Fruit fly (Drosophila melanogaster) whole organism, embryonic: ENCODE results near the gene 14-3-3epsilon.

Experiments
- ATbp ChIP-seq: fragments of 200-800 bp; sonication (Bioruptor generic); optimal IDR thresholded peaks from 2 replicates; lab custom pipeline; 2017; ENCODE audit warnings: missing biosample characterization, mild to moderate bottlenecking, missing genetic modification characterization, missing genetic modification reagents
- Atf-2 ChIP-seq: fragments of 200-800 bp; sonication (Bioruptor generic); optimal IDR thresholded peaks from 2 replicates; lab custom pipeline; 2016; ENCODE audit warnings: missing biosample characterization, missing genetic modification characterization
- CG14441 ChIP-seq: fragments of 200-800 bp; sonication (Bioruptor generic); IDR thresholded peaks from 2 replicates; pipeline ENCODE4 v1.3.6; 2022; ENCODE audit warnings: missing biosample characterization, missing genetic modification characterization
- CG17568 ChIP-seq: fragments of 200-800 bp; sonication (Bioruptor generic); optimal IDR thresholded peaks from 2 replicates; lab custom pipeline; 2018; ENCODE audit warnings: missing biosample characterization, mild to moderate bottlenecking, missing genetic modification characterization, moderate library complexity
- CG17912 ChIP-seq: fragments of 200-800 bp; sonication (Bioruptor generic); optimal IDR thresholded peaks from 2 replicates; lab custom pipeline; 2018; ENCODE audit warnings: missing biosample characterization, mild to moderate bottlenecking, missing genetic modification characterization
- CG18764 ChIP-seq: fragments of 200-800 bp; sonication (Bioruptor generic); optimal IDR thresholded peaks from 3 replicates; lab custom pipeline; 2016; ENCODE audit warnings: missing biosample characterization, missing genetic modification characterization
- CG2129 ChIP-seq: fragments of 200-800 bp; sonication (Bioruptor generic); IDR thresholded peaks from 2 replicates; pipeline ENCODE4 v1.3.6; 2022; ENCODE audit warnings: missing biosample characterization, missing genetic modification characterization; ENCODE audit not compliant: partially characterized antibody
- CG2199 ChIP-seq: fragments of 200-800 bp; sonication (Bioruptor generic); IDR thresholded peaks from 3 replicates; pipeline ENCODE4 v1.3.6; 2022; ENCODE audit warnings: missing biosample characterization, missing genetic modification characterization
- CG2202 ChIP-seq: fragments of 200-800 bp; sonication (Bioruptor generic); optimal IDR thresholded peaks from 2 replicates; lab custom pipeline; 2018; ENCODE audit warnings: missing biosample characterization, mild to moderate bottlenecking, missing genetic modification characterization
- CG34224 ChIP-seq: fragments of 200-800 bp; sonication (Bioruptor generic); IDR thresholded peaks from 3 replicates; pipeline ENCODE4 v1.3.6; 2022; ENCODE audit warnings: missing biosample characterization, missing genetic modification characterization; ENCODE audit not compliant: partially characterized antibody
- CG34376 ChIP-seq: fragments of 200-800 bp; sonication (Bioruptor generic); optimal IDR thresholded peaks from 2 replicates; lab custom pipeline; 2018; ENCODE audit warnings: missing biosample characterization, mild to moderate bottlenecking, missing genetic modification characterization
- CG9437 ChIP-seq: fragments of 200-800 bp; sonication (Bioruptor generic); optimal IDR thresholded peaks from 2 replicates; lab custom pipeline; 2018; ENCODE audit warnings: missing biosample characterization, mild to moderate bottlenecking, missing genetic modification characterization
- Dad ChIP-seq: fragments of 200-800 bp; sonication (Bioruptor generic); optimal IDR thresholded peaks from 3 replicates; lab custom pipeline; 2016; ENCODE audit warnings: missing biosample characterization, missing genetic modification characterization
- Dll ChIP-seq: fragments of 200-800 bp; sonication (Bioruptor generic); IDR thresholded peaks from 4 replicates; pipeline ENCODE4 v1.3.6; 2022; ENCODE audit warnings: missing biosample characterization, missing genetic modification characterization; ENCODE audit not compliant: partially characterized antibody
- Doc3 ChIP-seq: fragments of 200-800 bp; sonication (Bioruptor generic); IDR thresholded peaks from 3 replicates; pipeline ENCODE4 v1.3.6; 2022; ENCODE audit warnings: missing biosample characterization, missing genetic modification characterization; ENCODE audit not compliant: partially characterized antibody
- Gug ChIP-seq: fragments of 200-800 bp; sonication (Bioruptor generic); IDR thresholded peaks from 4 replicates; pipeline ENCODE4 v1.3.6; 2022; ENCODE audit warnings: missing biosample characterization, missing genetic modification characterization
- Hsf ChIP-seq: fragments of 200-800 bp; sonication (Bioruptor generic); optimal IDR thresholded peaks from 3 replicates; lab custom pipeline; 2016; ENCODE audit warnings: missing biosample characterization, missing genetic modification characterization
- MTF-1 ChIP-seq: fragments of 200-800 bp; sonication (Bioruptor generic); optimal IDR thresholded peaks from 2 replicates; lab custom pipeline; 2018; ENCODE audit warnings: missing biosample characterization, mild to moderate bottlenecking, missing genetic modification characterization, borderline replicate concordance
- Med ChIP-seq: fragments of 200-800 bp; sonication (Bioruptor generic); peaks from one replicate; lab custom pipeline; 2016; ENCODE audit warnings: missing biosample characterization, missing genetic modification characterization, mild to moderate bottlenecking, inconsistent platforms, moderate library complexity
- ac ChIP-seq: fragments of 200-800 bp; sonication (Bioruptor generic); optimal IDR thresholded peaks from 3 replicates; lab custom pipeline; 2017; ENCODE audit warnings: missing biosample characterization, mild to moderate bottlenecking, missing genetic modification characterization
- dpn ChIP-seq, 2 experiments: fragments of 200-800 bp; sonication (Bioruptor generic); optimal IDR thresholded peaks; 3 replicates each; lab custom pipeline; 2016; ENCODE audit warnings: missing biosample characterization in 2 of 2, missing genetic modification characterization in 2 of 2
- exex ChIP-seq: fragments of 200-800 bp; sonication (Bioruptor generic); optimal IDR thresholded peaks from 4 replicates; lab custom pipeline; 2018; ENCODE audit warnings: missing biosample characterization, mild to moderate bottlenecking, missing genetic modification characterization, moderate library complexity
- grn ChIP-seq: fragments of 200-800 bp; sonication (Bioruptor generic); optimal IDR thresholded peaks from 3 replicates; lab custom pipeline; 2017; ENCODE audit warnings: missing biosample characterization, missing genetic modification characterization
- ham ChIP-seq: fragments of 200-800 bp; sonication (Bioruptor generic); IDR thresholded peaks from 2 replicates; pipeline ENCODE4 v1.3.6; 2022; ENCODE audit warnings: missing biosample characterization, missing genetic modification characterization
- her ChIP-seq: fragments of 200-800 bp; sonication (Bioruptor generic); optimal IDR thresholded peaks from 2 replicates; lab custom pipeline; 2016; ENCODE audit warnings: missing biosample characterization, missing genetic modification characterization
- jing ChIP-seq: fragments of 200-800 bp; sonication (Bioruptor generic); optimal IDR thresholded peaks from 2 replicates; lab custom pipeline; 2018; ENCODE audit warnings: missing biosample characterization, mild to moderate bottlenecking, missing genetic modification characterization
- kay ChIP-seq: fragments of 200-800 bp; sonication (Bioruptor generic); optimal IDR thresholded peaks from 2 replicates; lab custom pipeline; 2016; ENCODE audit warnings: missing biosample characterization, missing genetic modification characterization
- kni ChIP-seq: fragments of 200-800 bp; sonication (Bioruptor generic); optimal IDR thresholded peaks from 3 replicates; lab custom pipeline; 2017; ENCODE audit warnings: mild to moderate bottlenecking, missing biosample characterization, missing genetic modification reagents, missing genetic modification characterization
- lov ChIP-seq, 2 experiments: fragments of 200-800 bp in 1 of 2; fragments of >200 bp in 1 of 2; sonication (Bioruptor generic) in 1 of 2; IDR thresholded peaks in 1 of 2; optimal IDR thresholded peaks in 1 of 2; 2 replicates in 1 of 2; 3 replicates in 1 of 2; pipeline versions ENCODE4 v1.3.6 to Lab custom; 2017 to 2022; ENCODE audit warnings: missing biosample characterization in 1 of 2, missing genetic modification characterization in 1 of 2
- nom ChIP-seq: fragments of 200-800 bp; sonication (Bioruptor generic); optimal IDR thresholded peaks from 2 replicates; lab custom pipeline; 2017; ENCODE audit warnings: missing biosample characterization, missing genetic modification characterization, mild to moderate bottlenecking, moderate library complexity, missing genetic modification reagents
- pan ChIP-seq, 4 experiments: fragments of >200 bp in 3 of 4; fragments of 200-800 bp in 1 of 4; sonication (Bioruptor generic) in 1 of 4; optimal IDR thresholded peaks in 3 of 4; IDR thresholded peaks in 1 of 4; 2 replicates each; pipeline versions ENCODE4 v1.3.6 to Lab custom; 2017 to 2022; ENCODE audit warnings: missing biosample characterization in 2 of 4, missing genetic modification characterization in 2 of 4, mixed read lengths in 1 of 4
- pfk ChIP-seq: fragments of 200-800 bp; sonication (Bioruptor generic); optimal IDR thresholded peaks from 2 replicates; lab custom pipeline; 2018; ENCODE audit warnings: missing biosample characterization, mild to moderate bottlenecking, missing genetic modification characterization, moderate library complexity
- sd ChIP-seq: fragments of 200-800 bp; sonication (Bioruptor generic); optimal IDR thresholded peaks from 3 replicates; lab custom pipeline; 2018; ENCODE audit warnings: missing biosample characterization, mild to moderate bottlenecking, missing genetic modification characterization, moderate library complexity
- sens ChIP-seq: fragments of 200-800 bp; sonication (Bioruptor generic); peaks from one replicate; lab custom pipeline; 2016; ENCODE audit warnings: missing biosample characterization, missing genetic modification characterization
- sqz ChIP-seq: fragments of 200-800 bp; sonication (Bioruptor generic); optimal IDR thresholded peaks from 3 replicates; lab custom pipeline; 2018; ENCODE audit warnings: missing biosample characterization, mild to moderate bottlenecking, missing genetic modification characterization
- stwl ChIP-seq: fragments of 200-800 bp; sonication (Bioruptor generic); optimal IDR thresholded peaks from 3 replicates; lab custom pipeline; 2018; ENCODE audit warnings: missing biosample characterization, mild to moderate bottlenecking, missing genetic modification characterization, moderate library complexity
- sug ChIP-seq: fragments of 200-800 bp; optimal IDR thresholded peaks from 2 replicates; lab custom pipeline; 2019; ENCODE audit warnings: missing biosample characterization, mild to moderate bottlenecking, missing genetic modification characterization, moderate library complexity
- ttk ChIP-seq: fragments of 200-800 bp; sonication (Bioruptor generic); IDR thresholded peaks from 2 replicates; pipeline ENCODE4 v2.1.2; 2022; ENCODE audit warnings: missing biosample characterization, missing genetic modification characterization
- tup ChIP-seq: fragments of 200-800 bp; sonication (Bioruptor generic); optimal IDR thresholded peaks from 2 replicates; lab custom pipeline; 2016; ENCODE audit warnings: missing biosample characterization, mild to moderate bottlenecking, missing genetic modification characterization, moderate library complexity
- twi ChIP-seq: fragments of 200-800 bp; optimal IDR thresholded peaks from 2 replicates; lab custom pipeline; 2019; ENCODE audit warnings: missing biosample characterization, mild to moderate bottlenecking, missing genetic modification characterization, moderate library complexity
- unc-4 ChIP-seq: fragments of 200-800 bp; sonication (Bioruptor generic); IDR thresholded peaks from 2 replicates; pipeline ENCODE4 v1.3.6; 2022; ENCODE audit warnings: missing biosample characterization, missing genetic modification characterization; ENCODE audit not compliant: partially characterized antibody
- unpg ChIP-seq: fragments of 200-800 bp; sonication (Bioruptor generic); optimal IDR thresholded peaks from 3 replicates; lab custom pipeline; 2018; ENCODE audit warnings: missing biosample characterization, mild to moderate bottlenecking, missing genetic modification characterization, moderate library complexity
- vfl ChIP-seq: fragments of 200-800 bp; sonication (Bioruptor generic); optimal IDR thresholded peaks from 2 replicates; lab custom pipeline; 2016; ENCODE audit warnings: missing biosample characterization, missing genetic modification characterization
- wdn ChIP-seq: fragments of 200-800 bp; sonication (Bioruptor generic); IDR thresholded peaks from 2 replicates; pipeline ENCODE4 v1.3.6; 2022; ENCODE audit warnings: missing biosample characterization, missing genetic modification characterization

The 14-3-3epsilon gene

DNA sequence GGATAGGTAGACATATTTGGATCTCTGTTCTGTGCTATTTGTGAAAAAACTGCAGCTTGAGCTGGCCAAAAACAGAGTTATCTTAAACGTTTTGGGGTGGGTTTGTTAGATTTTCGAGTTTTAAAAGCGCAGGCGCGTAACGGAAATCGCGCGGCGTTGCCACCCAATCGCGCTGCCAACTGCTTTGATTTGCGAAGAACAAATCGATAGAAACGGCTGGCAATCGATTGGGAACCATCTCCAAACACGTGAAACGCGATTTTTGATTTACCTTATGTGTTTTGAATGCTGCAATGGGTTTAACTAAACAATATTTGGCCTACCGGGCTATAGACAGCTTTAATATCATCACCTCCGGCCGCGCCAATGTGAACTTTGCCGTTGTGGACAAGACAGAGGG, 41.1 kb downstream of the 14-3-3epsilon start, which contains the start of the genes CG14312 and CG8064 (continued):
- TF ChIP-seq Doc3 (GFP tag; lab: Robert Waterston, UW) = peak; percentile 21; the same call in 1 of the 3 replicates

DNA sequence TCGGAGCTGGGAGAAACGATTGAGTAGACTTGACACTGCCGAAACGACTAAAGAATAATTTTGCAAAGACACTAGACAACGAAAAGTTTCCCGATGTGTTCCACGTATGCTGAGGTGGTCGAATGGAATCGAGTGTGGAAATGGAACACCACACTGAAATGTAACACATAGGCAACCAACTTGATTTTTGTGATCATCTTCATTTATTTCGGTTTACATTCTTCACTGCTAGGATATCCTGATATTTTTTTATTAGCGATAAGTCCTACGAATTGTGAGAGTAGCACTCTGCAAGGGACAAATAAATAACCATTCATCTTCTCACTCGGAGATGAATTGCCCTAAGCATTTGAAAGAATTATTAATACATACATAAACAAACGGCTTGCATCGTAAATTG, 46.3 kb downstream of the 14-3-3epsilon start, which contains the start of gene CG7131:
Gene CG7131, minus strand, starts transcription at position 101 of the 400 bp plus-strand sequence.
- TF ChIP-seq unpg (GFP tag; lab: Kevin White, UChicago) (no peak), Gug (no peak), CG9437 (GFP tag; lab: Kevin White, UChicago) (no peak), her (no peak), lov (optimal IDR thresholded peaks at IDR 0.05; lab: Kevin White, UChicago) (no peak), lov (GFP tag; IDR thresholded peaks at IDR 0.05; lab: Robert Waterston, UW) (no peak), ham (GFP tag; lab: Robert Waterston, UW) (no peak), Dll (GFP tag; lab: Robert Waterston, UW) (no peak), stwl (tag; lab: Kevin White, UChicago) (no peak), CG34224 (no peak), ttk (GFP tag; lab: Robert Waterston, UW) (no peak), jing (GFP tag; lab: Kevin White, UChicago) (no peak), MTF-1 (no peak), pan (optimal IDR thresholded peaks at IDR 0.05; lab: Kevin White, UChicago) (no peak), pan (GFP tag; optimal IDR thresholded peaks at IDR 0.05 in 1 of 2, IDR thresholded peaks at IDR 0.05 in 1 of 2) (no peak), sens (no peak)

DNA sequence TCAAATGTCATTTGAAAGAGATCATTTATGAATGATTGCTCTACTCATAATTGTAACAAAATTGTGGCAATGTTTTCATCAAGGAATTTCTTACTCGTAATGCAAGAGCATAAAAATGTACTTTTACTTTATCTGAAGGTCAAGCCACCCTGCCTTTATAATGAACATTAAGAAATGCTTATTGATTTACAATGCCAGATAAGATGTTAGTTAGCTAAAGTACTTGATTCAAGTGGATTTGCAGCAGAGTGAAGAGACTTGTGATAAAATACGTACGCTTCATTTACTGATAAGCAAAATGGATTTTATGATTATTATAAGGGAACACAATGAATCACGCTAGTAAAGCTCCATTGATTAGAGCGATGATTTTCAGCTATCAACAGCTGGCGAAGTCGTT, 49.5 kb downstream of the 14-3-3epsilon start:
- no peak for TF ChIP-seq kay (GFP tag; lab: Kevin White, UChicago)
- TF ChIP-seq CG34376 (GFP tag; lab: Kevin White, UChicago) = peak; percentile 69
- TF ChIP-seq grn (GFP tag; lab: Kevin White, UChicago) = peak; percentile 43
- TF ChIP-seq Dad (GFP tag; lab: Kevin White, UChicago) = no peak
- TF ChIP-seq CG34224 = no peak
- TF ChIP-seq ac = no peak
- peak; percentile 45 for TF ChIP-seq sd (tag; lab: Kevin White, UChicago)
- peak; percentile 28 for TF ChIP-seq sug
- TF ChIP-seq exex (tag; lab: Kevin White, UChicago) = peak; percentile 79
- TF ChIP-seq wdn = no peak

DNA sequence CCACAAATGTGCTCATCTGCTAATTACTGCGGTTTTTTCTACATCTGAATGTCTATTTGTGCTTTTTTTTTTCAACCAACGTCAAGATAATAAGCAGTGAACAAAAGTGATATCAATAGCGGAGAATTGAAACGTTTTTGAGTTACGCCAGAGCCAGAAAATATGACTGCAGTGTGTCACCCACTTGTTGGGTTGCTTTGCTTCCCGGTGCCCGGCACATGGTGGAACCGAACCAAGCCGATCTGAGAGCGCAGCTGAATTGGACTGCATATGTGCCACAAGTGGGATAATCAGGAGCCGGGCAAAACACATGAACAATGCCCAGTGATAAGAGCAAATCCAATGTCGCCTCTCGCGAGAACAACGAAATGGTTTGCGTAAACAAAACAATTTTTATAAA, 50.0 kb downstream of the 14-3-3epsilon start:
- TF ChIP-seq dpn (GFP tag; optimal IDR thresholded peaks at IDR 0.05; lab: Kevin White, UChicago) (no peak), CG14441 (no peak), tup (GFP tag; lab: Kevin White, UChicago) (no peak), Hsf (GFP tag; lab: Kevin White, UChicago) (no peak), ac (no peak), CG2202 (tag; lab: Kevin White, UChicago) (no peak), twi (tag; lab: Kevin White, UChicago) (peak; percentile 80)

DNA sequence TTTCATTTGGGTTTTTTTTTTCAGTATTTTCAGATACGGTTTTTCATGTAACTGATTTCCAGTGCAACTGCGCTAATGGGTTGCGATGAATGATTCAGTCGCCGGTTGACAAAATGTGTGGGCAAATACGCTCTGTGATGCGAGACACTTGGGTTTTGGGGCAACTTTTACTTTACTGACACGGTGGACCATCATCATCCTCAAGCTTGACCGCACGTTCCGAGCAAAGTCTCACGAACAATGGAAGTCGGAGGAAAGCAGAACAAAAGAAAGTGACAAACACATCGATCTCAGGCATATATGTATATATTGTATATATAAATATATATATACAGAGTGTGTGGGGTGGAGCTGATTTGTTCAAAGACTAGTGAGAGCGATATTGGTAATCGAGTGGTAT, 52.2 kb downstream of the 14-3-3epsilon start:
- TF ChIP-seq nom (GFP tag; lab: Kevin White, UChicago) (peak; percentile 64), CG17912 (GFP tag; lab: Kevin White, UChicago) (no peak), CG17568 (GFP tag; lab: Kevin White, UChicago) (no peak), Med (GFP tag; lab: Kevin White, UChicago) (peak; percentile 4), unc-4 (GFP tag; lab: Robert Waterston, UW) (no peak), ATbp (GFP tag; lab: Kevin White, UChicago) (no peak), CG2199 (GFP tag; lab: Robert Waterston, UW) (peak; percentile 4; the same call in 1 of the 3 replicates), vfl (no peak), CG2129 (GFP tag; lab: Robert Waterston, UW) (no peak), pfk (no peak), CG18764 (GFP tag; lab: Kevin White, UChicago) (no peak), kni (GFP tag; lab: Kevin White, UChicago) (no peak), sqz (GFP tag; lab: Kevin White, UChicago) (peak; percentile 12), Atf-2 (GFP tag; lab: Kevin White, UChicago) (no peak)
